Worm (Caenorhabditis elegans) whole organism, L1 larva: Measurements from ENCODE around the gene C34C12.6.

Experiments
- C16A3.4 ChIP-seq: fragments of 150-350 bp; optimal IDR thresholded peaks from 2 replicates; lab custom pipeline; 2014; ENCODE audit warnings: missing biosample characterization, missing genetic modification characterization
- F16B12.6 ChIP-seq: fragments of 150-350 bp; optimal IDR thresholded peaks from 2 replicates; lab custom pipeline; 2014; ENCODE audit warnings: missing biosample characterization, missing genetic modification characterization
- ama-1 ChIP-seq: fragments of 150-350 bp; optimal IDR thresholded peaks from 2 replicates; lab custom pipeline; 2014
- blmp-1 ChIP-seq: fragments of 150-350 bp; optimal IDR thresholded peaks from 2 replicates; lab custom pipeline; 2014; ENCODE audit warnings: missing biosample characterization, missing genetic modification characterization
- ceh-8 ChIP-seq: fragments of 200-800 bp; sonication (Bioruptor generic); optimal IDR thresholded peaks from 2 replicates; lab custom pipeline; 2018; ENCODE audit warnings: mild to moderate bottlenecking, missing genetic modification characterization, moderate library complexity, missing compliant biosample characterization
- ceh-82 ChIP-seq, 3 experiments: fragments of 150-350 bp in 1 of 3; sonication (generic microtip) in 2 of 3; optimal IDR thresholded peaks; 2 replicates each; lab custom pipeline; 2014 to 2017; ENCODE audit warnings: missing biosample characterization in 3 of 3, missing genetic modification characterization in 3 of 3
- ceh-88 ChIP-seq: fragments of 200-800 bp; sonication (Bioruptor generic); IDR thresholded peaks from 2 replicates; pipeline ENCODE4 v1.3.6; 2022; ENCODE audit warnings: missing genetic modification characterization, missing compliant biosample characterization
- ceh-90 ChIP-seq: sonication (generic microtip); optimal IDR thresholded peaks from 2 replicates; lab custom pipeline; 2016; ENCODE audit warnings: missing genetic modification characterization, missing compliant biosample characterization
- efl-1 ChIP-seq, 4 experiments: fragments of 150-350 bp; optimal IDR thresholded peaks in 3 of 4; peaks in 1 of 4; 1 replicate in 1 of 4; 2 replicates in 3 of 4; lab custom pipeline; 2014; ENCODE audit warnings: missing biosample characterization in 2 of 4, missing genetic modification characterization in 2 of 4, missing genetic modification reagents in 2 of 4
- egl-13 ChIP-seq: sonication (generic microtip); optimal IDR thresholded peaks from 2 replicates; lab custom pipeline; 2016; ENCODE audit warnings: missing genotype, missing genetic modification reagents, missing genetic modification characterization, missing compliant biosample characterization
- elt-2 ChIP-seq: sonication (generic microtip); optimal IDR thresholded peaks from 2 replicates; lab custom pipeline; 2016; ENCODE audit warnings: missing genetic modification characterization, mild to moderate bottlenecking, inconsistent platforms, missing compliant biosample characterization, missing genetic modification reagents
- elt-3 ChIP-seq, 6 experiments: fragments of 150-350 bp in 1 of 6; sonication (generic microtip); optimal IDR thresholded peaks; 2 replicates each; lab custom pipeline; 2017 to 2018; ENCODE audit warnings: missing biosample characterization in 6 of 6, missing genetic modification characterization in 6 of 6, inconsistent platforms in 1 of 6
- hlh-4 ChIP-seq: sonication (generic microtip); optimal IDR thresholded peaks from 2 replicates; lab custom pipeline; 2016; ENCODE audit warnings: mild to moderate bottlenecking, missing genetic modification characterization, missing compliant biosample characterization
- hpl-2 ChIP-seq: fragments of 150-350 bp; optimal IDR thresholded peaks from 2 replicates; lab custom pipeline; 2014; ENCODE audit warnings: missing biosample characterization, missing genetic modification reagents, missing genetic modification characterization
- lin-14 ChIP-seq: fragments of 200-800 bp; sonication (Bioruptor generic); optimal IDR thresholded peaks from 2 replicates; lab custom pipeline; 2018; ENCODE audit warnings: mild to moderate bottlenecking, missing genetic modification characterization, moderate library complexity, missing compliant biosample characterization
- lin-15B ChIP-seq: fragments of 150-350 bp; sonication (generic microtip); optimal IDR thresholded peaks from 3 replicates; lab custom pipeline; 2014; ENCODE audit warnings: missing biosample characterization, missing genetic modification characterization
- mab-9 ChIP-seq: fragments of 200-800 bp; sonication (Bioruptor generic); IDR thresholded peaks from 2 replicates; pipeline ENCODE4 v1.3.6; 2022; ENCODE audit warnings: missing genetic modification reagents, missing genetic modification characterization, missing compliant biosample characterization
- nhr-11 ChIP-seq: fragments of 150-350 bp; optimal IDR thresholded peaks from 2 replicates; lab custom pipeline; 2014; ENCODE audit warnings: missing biosample characterization, missing genetic modification characterization
- nhr-20 ChIP-seq: sonication (generic microtip); optimal IDR thresholded peaks from 2 replicates; lab custom pipeline; 2016; ENCODE audit warnings: mild to moderate bottlenecking, missing genetic modification characterization, missing compliant biosample characterization
- nhr-71 ChIP-seq: sonication (generic microtip); optimal IDR thresholded peaks from 2 replicates; lab custom pipeline; 2016; ENCODE audit warnings: mild to moderate bottlenecking, missing genetic modification characterization, moderate library complexity, missing compliant biosample characterization
- nhr-76 ChIP-seq: sonication (generic microtip); optimal IDR thresholded peaks from 2 replicates; lab custom pipeline; 2017; ENCODE audit warnings: missing biosample characterization, missing genetic modification characterization
- nhr-85 ChIP-seq: sonication (generic microtip); peaks from one replicate; lab custom pipeline; 2016; ENCODE audit warnings: missing genetic modification characterization, inconsistent platforms, missing compliant biosample characterization
- nhr-90 ChIP-seq: sonication (generic microtip); optimal IDR thresholded peaks from 2 replicates; lab custom pipeline; 2016; ENCODE audit warnings: mild to moderate bottlenecking, missing genetic modification characterization, missing compliant biosample characterization; ENCODE audit not compliant: poor library complexity
- pqm-1 ChIP-seq: sonication (generic microtip); optimal IDR thresholded peaks from 3 replicates; lab custom pipeline; 2017; ENCODE audit warnings: missing biosample characterization, missing genetic modification characterization
- rnt-1 ChIP-seq: sonication (generic microtip); optimal IDR thresholded peaks from 2 replicates; lab custom pipeline; 2016; ENCODE audit warnings: mild to moderate bottlenecking, missing genetic modification characterization, moderate library complexity, missing compliant biosample characterization
- skn-1 ChIP-seq: fragments of 150-350 bp; optimal IDR thresholded peaks from 2 replicates; lab custom pipeline; 2014; ENCODE audit warnings: missing biosample characterization, missing genetic modification characterization
- snu-23 ChIP-seq: sonication (generic microtip); optimal IDR thresholded peaks from 2 replicates; lab custom pipeline; 2016; ENCODE audit warnings: missing genetic modification characterization, missing compliant biosample characterization
- tbx-2 ChIP-seq: sonication (generic microtip); optimal IDR thresholded peaks from 2 replicates; lab custom pipeline; 2016; ENCODE audit warnings: missing genetic modification characterization, missing compliant biosample characterization
- unc-30 ChIP-seq: sonication (generic microtip); optimal IDR thresholded peaks from 2 replicates; lab custom pipeline; 2017; ENCODE audit warnings: missing biosample characterization, missing genetic modification characterization
- unc-86 ChIP-seq: sonication (generic microtip); optimal IDR thresholded peaks from 2 replicates; lab custom pipeline; 2016; ENCODE audit warnings: missing genetic modification characterization, missing compliant biosample characterization
- vab-15 ChIP-seq: sonication (generic microtip); optimal IDR thresholded peaks from 2 replicates; lab custom pipeline; 2017; ENCODE audit warnings: missing genotype, mild to moderate bottlenecking, missing genetic modification characterization, missing compliant biosample characterization
- zag-1 ChIP-seq: fragments of 150-350 bp; optimal IDR thresholded peaks from 2 replicates; lab custom pipeline; 2014; ENCODE audit warnings: missing biosample characterization, missing genetic modification characterization
- zip-4 ChIP-seq: fragments of 200-800 bp; sonication (Bioruptor generic); optimal IDR thresholded peaks from 2 replicates; lab custom pipeline; 2018; ENCODE audit warnings: mild to moderate bottlenecking, missing genetic modification characterization, moderate library complexity, missing compliant biosample characterization
- ztf-11 ChIP-seq, 2 experiments: sonication (generic microtip); optimal IDR thresholded peaks; 2 replicates each; lab custom pipeline; 2016 to 2017; ENCODE audit warnings: missing genetic modification characterization in 2 of 2, missing biosample characterization in 1 of 2, missing compliant biosample characterization in 1 of 2

The C34C12.6 gene

DNA sequence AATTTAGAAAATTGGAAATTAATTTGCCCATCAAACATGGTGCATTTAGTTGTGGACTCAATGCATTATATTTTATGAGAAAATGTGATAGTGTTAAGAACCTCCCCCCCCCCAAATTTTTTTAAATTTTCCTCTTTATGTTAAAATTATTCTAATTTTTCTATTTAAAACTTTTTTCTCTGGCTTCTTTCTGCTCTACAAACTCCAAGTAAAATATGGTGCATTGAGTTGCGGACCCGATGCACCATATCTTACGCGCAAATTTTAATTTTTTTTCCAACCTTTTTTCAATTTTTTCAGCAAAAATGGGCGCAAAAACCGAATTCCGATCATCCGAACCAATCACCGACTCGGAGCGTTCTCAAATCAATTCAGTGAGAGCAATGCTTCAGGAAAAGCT, at the start of gene C34C12.6:
Gene C34C12.6, plus strand, starts transcription at position 301 of the 400 bp plus-strand sequence.
- no peak for TF ChIP-seq efl-1 (optimal IDR thresholded peaks at IDR 0.05; lab: Kevin White, UChicago)
- no peak for TF ChIP-seq efl-1 (GFP tag; optimal IDR thresholded peaks at IDR 0.05 in 1 of 2; lab: Kevin White, UChicago)
- TF ChIP-seq nhr-85 (tag; lab: Kevin White, UChicago), result peak; percentile 46

DNA sequence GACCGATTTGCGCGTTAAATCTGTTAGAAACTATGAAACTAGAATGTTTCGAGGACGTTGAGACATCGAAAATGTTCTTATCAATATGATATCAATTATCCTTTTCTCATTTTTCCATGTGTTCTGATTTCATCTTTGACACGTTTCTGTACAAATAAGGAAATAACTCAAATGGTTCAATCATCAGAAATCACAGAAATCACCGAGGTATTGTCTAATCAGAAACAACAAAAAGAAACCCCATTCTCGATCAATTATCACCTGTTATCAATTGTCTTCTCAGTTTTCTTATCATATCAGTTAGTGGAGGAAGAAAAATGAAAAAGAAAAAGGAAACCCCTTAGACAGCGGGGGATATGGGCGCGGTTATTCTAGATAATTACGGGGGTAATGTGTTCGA, 47.2 kb upstream of the C34C12.6 start:
- TF ChIP-seq nhr-71 (tag; lab: Kevin White, UChicago), result peak; percentile 41
- peak; percentile 70 for TF ChIP-seq blmp-1 (tag; lab: Kevin White, UChicago)
- TF ChIP-seq unc-30, result no peak
- TF ChIP-seq rnt-1 (tag; lab: Kevin White, UChicago), result no peak
- TF ChIP-seq hlh-4 (tag; lab: Kevin White, UChicago), result no peak
- no peak for TF ChIP-seq ceh-88 (GFP tag; lab: Robert Waterston, UW)
- TF ChIP-seq hpl-2 (GFP tag; lab: Kevin White, UChicago), result no peak
- no peak for TF ChIP-seq unc-86 (tag; lab: Kevin White, UChicago)
- no peak for TF ChIP-seq C16A3.4 (tag; lab: Kevin White, UChicago)
- no peak for TF ChIP-seq snu-23 (GFP tag; lab: Kevin White, UChicago)
- no peak for TF ChIP-seq ceh-82 (tag; optimal IDR thresholded peaks at IDR 0.05; lab: Kevin White, UChicago)
- peak; percentile 0 for TF ChIP-seq nhr-90
- no peak for TF ChIP-seq pqm-1 (tag; lab: Kevin White, UChicago)
- TF ChIP-seq zag-1, result no peak
- TF ChIP-seq nhr-85 (tag; lab: Kevin White, UChicago), result peak; percentile 83
- peak in 5 of 6 experiments; percentile 37 to 92 (median 44) for TF ChIP-seq elt-3 (tag; optimal IDR thresholded peaks at IDR 0.05; lab: Kevin White, UChicago)
- TF ChIP-seq nhr-11, result no peak
- TF ChIP-seq ama-1 (lab: Kevin White, UChicago), result no peak
- TF ChIP-seq lin-14 (GFP tag; lab: Kevin White, UChicago), result peak; percentile 53
- TF ChIP-seq nhr-20, result peak; percentile 34
- peak; percentile 46 for TF ChIP-seq elt-2 (tag; lab: Kevin White, UChicago)

DNA sequence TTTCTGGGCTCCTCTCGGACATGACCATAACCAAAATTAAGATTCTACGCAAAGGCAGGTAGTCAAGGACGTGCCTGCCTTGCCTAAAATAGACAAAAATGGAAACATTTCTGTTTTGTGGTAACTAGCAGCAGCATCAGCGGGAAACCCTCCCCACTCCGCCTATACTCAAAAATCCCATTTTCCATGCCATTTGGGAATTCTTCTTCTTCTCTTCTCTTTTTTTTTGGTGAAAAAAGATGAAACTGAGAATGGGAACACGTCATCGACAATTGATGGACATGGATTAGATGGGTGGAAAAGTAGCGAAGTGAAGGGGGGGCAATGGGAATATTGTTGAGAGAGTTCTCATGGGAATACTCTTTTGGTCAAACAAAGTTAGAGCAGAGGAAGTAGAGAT, 45.3 kb upstream of the C34C12.6 start:
- TF ChIP-seq egl-13 (tag; lab: Kevin White, UChicago) (no peak), lin-14 (GFP tag; lab: Kevin White, UChicago) (peak; percentile 89), efl-1 (optimal IDR thresholded peaks at IDR 0.05; lab: Kevin White, UChicago) (no peak), efl-1 (GFP tag; optimal IDR thresholded peaks at IDR 0.05 in 1 of 2; lab: Kevin White, UChicago) (no peak), F16B12.6 (tag; lab: Kevin White, UChicago) (no peak), ceh-82 (tag; optimal IDR thresholded peaks at IDR 0.05; lab: Kevin White, UChicago) (peak in 1 of 3 experiments; percentile 1), nhr-71 (tag; lab: Kevin White, UChicago) (peak; percentile 3), tbx-2 (tag; lab: Kevin White, UChicago) (no peak), nhr-76 (tag; lab: Kevin White, UChicago) (no peak), hpl-2 (GFP tag; lab: Kevin White, UChicago) (no peak), blmp-1 (tag; lab: Kevin White, UChicago) (peak; percentile 29), ceh-8 (no peak), nhr-85 (tag; lab: Kevin White, UChicago) (peak; percentile 53)

DNA sequence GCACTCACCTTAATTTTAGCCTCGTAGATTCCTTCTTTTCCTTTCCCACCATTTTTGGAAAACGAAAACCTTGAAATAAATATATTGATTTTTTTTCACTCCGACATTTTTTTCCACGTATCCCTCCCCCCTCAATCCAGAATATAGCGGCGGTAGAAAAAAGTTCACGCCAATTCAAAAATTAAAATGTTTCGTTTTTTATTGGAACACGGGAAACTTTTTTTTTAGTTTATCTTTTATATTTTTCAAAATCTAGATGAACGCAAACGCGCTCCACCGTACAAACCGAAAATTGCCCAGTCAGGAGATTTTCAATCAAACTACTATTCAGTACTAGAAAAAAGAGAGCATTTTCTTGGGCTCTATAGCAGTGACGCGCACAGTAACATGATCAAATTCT, 38.3 kb upstream of the C34C12.6 start, which contains the start of gene spe-41:
Gene spe-41, minus strand, starts transcription at position 72 of the 400 bp plus-strand sequence.
- TF ChIP-seq ztf-11 (tag; optimal IDR thresholded peaks at IDR 0.05; lab: Kevin White, UChicago), result no peak
- no peak for TF ChIP-seq lin-15B (tag; lab: Kevin White, UChicago)
- no peak for TF ChIP-seq zip-4 (GFP tag; lab: Kevin White, UChicago)
- no peak for TF ChIP-seq pqm-1 (tag; lab: Kevin White, UChicago)
- no peak for TF ChIP-seq mab-9
- no peak for TF ChIP-seq ceh-90 (tag; lab: Kevin White, UChicago)
- no peak for TF ChIP-seq skn-1
- no peak for TF ChIP-seq vab-15
- TF ChIP-seq, all 84 proteins: peak for 0
